Worm (Caenorhabditis elegans) whole organism, L2 larva: ENCODE measurements around the gene clec-212.

Experiments used
- nhr-11 ChIP-seq: fragments of 150-350 bp; optimal IDR thresholded peaks from 2 replicates; lab custom pipeline; 2014; ENCODE audit warnings: missing biosample characterization, missing genetic modification characterization
- nhr-77 ChIP-seq: fragments of 150-350 bp; optimal IDR thresholded peaks from 2 replicates; lab custom pipeline; 2014; ENCODE audit warnings: missing biosample characterization, missing genetic modification characterization
- skn-1 ChIP-seq: sonication (generic microtip); optimal IDR thresholded peaks from 2 replicates; lab custom pipeline; 2017; ENCODE audit warnings: missing biosample characterization, missing genetic modification characterization
- unc-62 ChIP-seq: fragments of 150-350 bp; optimal IDR thresholded peaks from 2 replicates; lab custom pipeline; 2014; ENCODE audit warnings: missing biosample characterization, missing genetic modification reagents, missing genetic modification characterization
- ztf-11 ChIP-seq: sonication (generic microtip); optimal IDR thresholded peaks from 2 replicates; lab custom pipeline; 2017; ENCODE audit warnings: missing biosample characterization, missing genetic modification characterization
- ztf-4 ChIP-seq: fragments of 150-350 bp; optimal IDR thresholded peaks from 2 replicates; lab custom pipeline; 2014; ENCODE audit warnings: missing biosample characterization, missing genetic modification characterization

ce11 chrV:7539015-7539414 is 31.2 kb downstream of the clec-212 start, which contains the start of gene srh-268:
- TF ChIP-seq ztf-11 (tag; lab: Kevin White, UChicago) (no peak), unc-62 (GFP tag; lab: Kevin White, UChicago) (no peak), nhr-77 (tag; lab: Kevin White, UChicago) (no peak), nhr-11 (tag; lab: Kevin White, UChicago) (no peak), skn-1 (no peak), ztf-4 (tag; lab: Kevin White, UChicago) (no peak)
